Fruit fly (Drosophila melanogaster) whole organism, adult: ENCODE results near the gene CG15450.

Experiments used
- CG12768 ChIP-seq: fragments of 200-800 bp; sonication (Bioruptor generic); optimal IDR thresholded peaks from 2 replicates; lab custom pipeline; 2017; ENCODE audit warnings: missing biosample characterization, missing genetic modification characterization, mild to moderate bottlenecking, moderate library complexity, missing genetic modification reagents
- CG14711 ChIP-seq: fragments of 200-800 bp; sonication (Bioruptor generic); optimal IDR thresholded peaks from 2 replicates; lab custom pipeline; 2018; ENCODE audit warnings: missing biosample characterization, mild to moderate bottlenecking, missing genetic modification characterization, moderate library complexity
- CG1620 ChIP-seq: fragments of 200-800 bp; sonication (Bioruptor generic); optimal IDR thresholded peaks from 2 replicates; lab custom pipeline; 2016; ENCODE audit warnings: missing biosample characterization, missing genetic modification characterization
- CG33017 ChIP-seq: fragments of 200-800 bp; sonication (Bioruptor generic); optimal IDR thresholded peaks from 2 replicates; lab custom pipeline; 2018; ENCODE audit warnings: missing biosample characterization, mild to moderate bottlenecking, missing genetic modification characterization, moderate library complexity
- CG5204 ChIP-seq: fragments of 200-800 bp; sonication (Bioruptor generic); optimal IDR thresholded peaks from 2 replicates; lab custom pipeline; 2016; ENCODE audit warnings: missing biosample characterization, missing genetic modification characterization
- CG7045 ChIP-seq: fragments of 200-800 bp; sonication (Bioruptor generic); optimal IDR thresholded peaks from 2 replicates; lab custom pipeline; 2017; ENCODE audit warnings: missing biosample characterization, mild to moderate bottlenecking, missing genetic modification characterization
- CG7101 ChIP-seq: fragments of 200-800 bp; sonication (Bioruptor generic); optimal IDR thresholded peaks from 2 replicates; lab custom pipeline; 2018; ENCODE audit warnings: missing biosample characterization, mild to moderate bottlenecking, missing genetic modification characterization, moderate library complexity
- Clk ChIP-seq: fragments of 200-800 bp; sonication (Bioruptor generic); optimal IDR thresholded peaks from 2 replicates; lab custom pipeline; 2017; ENCODE audit warnings: missing biosample characterization, missing genetic modification characterization
- Crg-1 ChIP-seq: fragments of 200-800 bp; sonication (Bioruptor generic); optimal IDR thresholded peaks from 2 replicates; lab custom pipeline; 2016; ENCODE audit warnings: missing biosample characterization, missing genetic modification characterization
- Hr96 ChIP-seq: fragments of 200-800 bp; sonication (Bioruptor generic); optimal IDR thresholded peaks from 2 replicates; lab custom pipeline; 2016; ENCODE audit warnings: missing biosample characterization, missing genetic modification characterization
- Mnt ChIP-seq: fragments of 200-800 bp; sonication (Bioruptor generic); optimal IDR thresholded peaks from 2 replicates; lab custom pipeline; 2016; ENCODE audit warnings: missing biosample characterization, mild to moderate bottlenecking, missing genetic modification characterization
- bab1 ChIP-seq: fragments of 200-800 bp; sonication (Bioruptor generic); optimal IDR thresholded peaks from 3 replicates; lab custom pipeline; 2019; ENCODE audit warnings: missing biosample characterization, mild to moderate bottlenecking, missing genetic modification characterization, moderate library complexity
- kay ChIP-seq: fragments of 200-800 bp; sonication (Bioruptor generic); peaks from one replicate; lab custom pipeline; 2016; ENCODE audit warnings: missing biosample characterization, missing genetic modification characterization, borderline replicate concordance
- ovo ChIP-seq: fragments of 200-800 bp; sonication (Bioruptor generic); optimal IDR thresholded peaks from 2 replicates; lab custom pipeline; 2016; ENCODE audit warnings: missing biosample characterization, missing genetic modification characterization
- pad ChIP-seq: fragments of 200-800 bp; sonication (Bioruptor generic); optimal IDR thresholded peaks from 3 replicates; lab custom pipeline; 2017; ENCODE audit warnings: missing biosample characterization, missing genetic modification characterization, mild to moderate bottlenecking, moderate library complexity, missing genetic modification reagents
- tj ChIP-seq: fragments of 200-800 bp; sonication (Bioruptor generic); optimal IDR thresholded peaks from 3 replicates; lab custom pipeline; 2017; ENCODE audit warnings: missing biosample characterization, mild to moderate bottlenecking, missing genetic modification characterization, moderate library complexity
- toe ChIP-seq: fragments of 200-800 bp; sonication (Bioruptor generic); optimal IDR thresholded peaks from 2 replicates; lab custom pipeline; 2016; ENCODE audit warnings: missing biosample characterization, missing genetic modification characterization

Gene CG15450

dm6 chrX:20863704-20864103 lies 41.8 kb downstream of the CG15450 start:
- TF ChIP-seq Clk (GFP tag; lab: Kevin White, UChicago): no peak
- TF ChIP-seq bab1 (GFP tag; lab: Kevin White, UChicago): no peak
- TF ChIP-seq ovo (GFP tag; lab: Kevin White, UChicago): no peak
- no peak for TF ChIP-seq tj (GFP tag; lab: Kevin White, UChicago)
- TF ChIP-seq pad (GFP tag; lab: Kevin White, UChicago): no peak
- no peak for TF ChIP-seq Crg-1 (GFP tag; lab: Kevin White, UChicago)
- TF ChIP-seq CG7045 (GFP tag; lab: Kevin White, UChicago): no peak
- TF ChIP-seq CG14711 (tag; lab: Kevin White, UChicago): no peak

- TF ChIP-seq bab1 (GFP tag; lab: Kevin White, UChicago): no peak
- TF ChIP-seq toe: no peak
- TF ChIP-seq CG7045 (GFP tag; lab: Kevin White, UChicago): no peak
- TF ChIP-seq CG7101 (tag; lab: Kevin White, UChicago): no peak
- TF ChIP-seq CG14711 (tag; lab: Kevin White, UChicago): no peak
- TF ChIP-seq Hr96: no peak
- no peak for TF ChIP-seq Crg-1 (GFP tag; lab: Kevin White, UChicago)
- TF ChIP-seq Clk (GFP tag; lab: Kevin White, UChicago): no peak
- TF ChIP-seq pad (GFP tag; lab: Kevin White, UChicago): no peak
- TF ChIP-seq CG1620 (GFP tag; lab: Kevin White, UChicago): no peak
- TF ChIP-seq kay (GFP tag; lab: Kevin White, UChicago): no peak
- no peak for TF ChIP-seq CG5204 (GFP tag; lab: Kevin White, UChicago)
- no peak for TF ChIP-seq CG12768 (GFP tag; lab: Kevin White, UChicago)
- no peak for TF ChIP-seq CG33017 (tag; lab: Kevin White, UChicago)
- no peak for TF ChIP-seq tj (GFP tag; lab: Kevin White, UChicago)
- no peak for TF ChIP-seq Mnt (GFP tag; lab: Kevin White, UChicago)
- TF ChIP-seq ovo (GFP tag; lab: Kevin White, UChicago): no peak
Measured at dm6 chrX:20869297-20869696, 47.4 kb downstream of the CG15450 start, which contains the start of gene CG1314. TSS of gene CG1314 (minus strand) at chrX:20869397.
